Fruit fly (Drosophila melanogaster) whole organism, embryonic: ENCODE data around the gene Rab21.

Experiments used
- CG11723 ChIP-seq: fragments of 200-800 bp; sonication (Bioruptor generic); optimal IDR thresholded peaks from 2 replicates; lab custom pipeline; 2017; ENCODE audit warnings: missing biosample characterization, mild to moderate bottlenecking, missing genetic modification characterization
- fd96Cb ChIP-seq: fragments of 200-800 bp; sonication (Bioruptor generic); optimal IDR thresholded peaks from 2 replicates; lab custom pipeline; 2018; ENCODE audit warnings: missing biosample characterization, mild to moderate bottlenecking, missing genetic modification characterization, moderate library complexity

- TF ChIP-seq CG11723 (GFP tag; lab: Kevin White, UChicago) = no peak
- no peak for TF ChIP-seq fd96Cb (tag; lab: Kevin White, UChicago)
Observed at dm6 chrX:23035766-23036165, 22.6 kb upstream of the Rab21 start, which contains the start of gene CG12061.
